Fruit fly (Drosophila melanogaster) whole organism, embryonic: ENCODE results near the gene kairos.

Experiments used
- Adf1 ChIP-seq: fragments of 200-800 bp; sonication (Bioruptor generic); IDR thresholded peaks from 2 replicates; pipeline ENCODE4 v1.3.6; 2022; ENCODE audit warnings: missing biosample characterization, missing genetic modification characterization
- Blimp-1 ChIP-seq: fragments of 200-800 bp; sonication (Bioruptor generic); optimal IDR thresholded peaks from 3 replicates; lab custom pipeline; 2018; ENCODE audit warnings: missing biosample characterization, missing genetic modification characterization, mild to moderate bottlenecking, moderate library complexity, missing genetic modification reagents
- CG10209 ChIP-seq: fragments of 200-800 bp; sonication (Bioruptor generic); optimal IDR thresholded peaks from 3 replicates; lab custom pipeline; 2017; ENCODE audit warnings: missing biosample characterization, mild to moderate bottlenecking, missing genetic modification characterization, missing genetic modification reagents
- CG1024 ChIP-seq: fragments of 200-800 bp; sonication (Bioruptor generic); IDR thresholded peaks from 2 replicates; pipeline ENCODE4 v1.3.6; 2022; ENCODE audit warnings: missing biosample characterization, missing genetic modification characterization
- CG10321 ChIP-seq: fragments of 200-800 bp; sonication (Bioruptor generic); IDR thresholded peaks from 2 replicates; pipeline ENCODE4 v1.3.6; 2022; ENCODE audit warnings: missing biosample characterization, missing genetic modification characterization
- CG11093 ChIP-seq: fragments of 200-800 bp; sonication (Bioruptor generic); IDR thresholded peaks from 3 replicates; pipeline ENCODE4 v1.3.6; 2022; ENCODE audit warnings: missing biosample characterization, missing genetic modification characterization
- CG14965 ChIP-seq: fragments of 200-800 bp; sonication (Bioruptor generic); optimal IDR thresholded peaks from 2 replicates; lab custom pipeline; 2016; ENCODE audit warnings: missing biosample characterization, missing genetic modification characterization, borderline replicate concordance
- CG15696 ChIP-seq: fragments of 200-800 bp; sonication (Bioruptor generic); optimal IDR thresholded peaks from 2 replicates; lab custom pipeline; 2019; ENCODE audit warnings: missing biosample characterization, mild to moderate bottlenecking, missing genetic modification characterization, moderate library complexity
- CG16779 ChIP-seq: fragments of 200-800 bp; sonication (Bioruptor generic); IDR thresholded peaks from 2 replicates; pipeline ENCODE4 v1.3.6; 2022; ENCODE audit warnings: missing biosample characterization, missing genetic modification characterization
- CG1792 ChIP-seq: fragments of 200-800 bp; sonication (Bioruptor generic); optimal IDR thresholded peaks from 2 replicates; lab custom pipeline; 2016; ENCODE audit warnings: missing biosample characterization, missing genetic modification characterization
- CG18262 ChIP-seq: fragments of 200-800 bp; optimal IDR thresholded peaks from 3 replicates; lab custom pipeline; 2019; ENCODE audit warnings: missing biosample characterization, mild to moderate bottlenecking, missing genetic modification characterization, moderate library complexity
- CG2129 ChIP-seq: fragments of 200-800 bp; sonication (Bioruptor generic); IDR thresholded peaks from 2 replicates; pipeline ENCODE4 v1.3.6; 2022; ENCODE audit warnings: missing biosample characterization, missing genetic modification characterization; ENCODE audit not compliant: partially characterized antibody
- CG30403 ChIP-seq: fragments of 200-800 bp; sonication (Bioruptor generic); optimal IDR thresholded peaks from 3 replicates; lab custom pipeline; 2016; ENCODE audit warnings: missing biosample characterization, missing genetic modification characterization
- CG32532 ChIP-seq: fragments of 200-800 bp; sonication (Bioruptor generic); IDR thresholded peaks from 2 replicates; pipeline ENCODE4 v1.3.6; 2022; ENCODE audit warnings: missing biosample characterization, missing genetic modification characterization
- CG4617 ChIP-seq: fragments of 200-800 bp; sonication (Bioruptor generic); optimal IDR thresholded peaks from 3 replicates; lab custom pipeline; 2016; ENCODE audit warnings: missing biosample characterization, missing genetic modification characterization, borderline replicate concordance
- CG4820 ChIP-seq: fragments of 200-800 bp; sonication (Bioruptor generic); optimal IDR thresholded peaks from 3 replicates; lab custom pipeline; 2016; ENCODE audit warnings: missing biosample characterization, missing genetic modification characterization
- CG4854 ChIP-seq: fragments of 200-800 bp; sonication (Bioruptor generic); optimal IDR thresholded peaks from 2 replicates; lab custom pipeline; 2016; ENCODE audit warnings: missing biosample characterization, missing genetic modification characterization, inconsistent platforms
- CG5953 ChIP-seq: fragments of 200-800 bp; sonication (Bioruptor generic); IDR thresholded peaks from 2 replicates; pipeline ENCODE4 v1.3.6; 2022; ENCODE audit warnings: missing biosample characterization, missing genetic modification characterization
- CG7839 ChIP-seq: fragments of 200-800 bp; sonication (Bioruptor generic); optimal IDR thresholded peaks from 3 replicates; lab custom pipeline; 2018; ENCODE audit warnings: missing biosample characterization, mild to moderate bottlenecking, missing genetic modification characterization, moderate library complexity
- CG8924 ChIP-seq: fragments of 200-800 bp; optimal IDR thresholded peaks from 3 replicates; lab custom pipeline; 2019; ENCODE audit warnings: missing biosample characterization, mild to moderate bottlenecking, missing genetic modification characterization, moderate library complexity
- CG8944 ChIP-seq: fragments of 200-800 bp; sonication (Bioruptor generic); optimal IDR thresholded peaks from 3 replicates; lab custom pipeline; 2016; ENCODE audit warnings: missing biosample characterization, missing genetic modification characterization
- CG9797 ChIP-seq: fragments of 200-800 bp; sonication (Bioruptor generic); optimal IDR thresholded peaks from 3 replicates; lab custom pipeline; 2018; ENCODE audit warnings: missing biosample characterization, mild to moderate bottlenecking, missing genetic modification characterization
- Dfd ChIP-seq, 2 experiments: fragments of >200 bp; optimal IDR thresholded peaks; 2 replicates each; lab custom pipeline; 2017; ENCODE audit warnings: missing biosample characterization in 2 of 2, missing genetic modification characterization in 2 of 2
- Ptx1 ChIP-seq: fragments of 200-800 bp; sonication (Bioruptor generic); IDR thresholded peaks from 2 replicates; pipeline ENCODE4 v1.3.6; 2022; ENCODE audit warnings: missing biosample characterization, missing genetic modification characterization
- Ravus ChIP-seq: fragments of 200-800 bp; sonication (Bioruptor generic); IDR thresholded peaks from 2 replicates; pipeline ENCODE4 v1.3.6; 2022; ENCODE audit warnings: missing biosample characterization, missing genetic modification characterization
- Sry-β ChIP-seq: fragments of 200-800 bp; sonication (Bioruptor generic); optimal IDR thresholded peaks from 2 replicates; lab custom pipeline; 2018; ENCODE audit warnings: missing biosample characterization, mild to moderate bottlenecking, missing genetic modification characterization, moderate library complexity
- Usf ChIP-seq: fragments of 200-800 bp; sonication (Bioruptor generic); optimal IDR thresholded peaks from 2 replicates; lab custom pipeline; 2017; ENCODE audit warnings: missing genotype, missing biosample characterization, missing genetic modification characterization
- al ChIP-seq: fragments of 200-800 bp; sonication (Bioruptor generic); IDR thresholded peaks from 2 replicates; pipeline ENCODE4 v1.3.6; 2022; ENCODE audit warnings: missing biosample characterization, missing genetic modification characterization
- az2 ChIP-seq: fragments of 200-800 bp; sonication (Bioruptor generic); optimal IDR thresholded peaks from 3 replicates; lab custom pipeline; 2016; ENCODE audit warnings: missing biosample characterization, missing genetic modification characterization
- bsh ChIP-seq, 2 experiments: fragments of 200-800 bp; sonication (Bioruptor generic); optimal IDR thresholded peaks; 2 replicates each; lab custom pipeline; 2017 to 2018; ENCODE audit warnings: mild to moderate bottlenecking in 2 of 2, missing biosample characterization in 2 of 2, missing genetic modification characterization in 2 of 2, moderate library complexity in 1 of 2
- esg ChIP-seq: fragments of 200-800 bp; sonication (Bioruptor generic); conservative IDR thresholded peaks from 2 replicates; pipeline ENCODE4 v1.3.6; 2022; ENCODE audit warnings: missing biosample characterization, missing genetic modification characterization
- fd96Cb ChIP-seq: fragments of 200-800 bp; sonication (Bioruptor generic); optimal IDR thresholded peaks from 2 replicates; lab custom pipeline; 2018; ENCODE audit warnings: missing biosample characterization, mild to moderate bottlenecking, missing genetic modification characterization, moderate library complexity
- grau ChIP-seq: fragments of 200-800 bp; optimal IDR thresholded peaks from 3 replicates; lab custom pipeline; 2019; ENCODE audit warnings: missing biosample characterization, mild to moderate bottlenecking, missing genetic modification characterization, moderate library complexity
- insv ChIP-seq, 2 experiments: fragments of 200-800 bp; sonication (Bioruptor generic); optimal IDR thresholded peaks; 3 replicates each; lab custom pipeline; 2016 to 2018; ENCODE audit warnings: missing biosample characterization in 2 of 2, missing genetic modification characterization in 2 of 2
- kay ChIP-seq: fragments of 200-800 bp; sonication (Bioruptor generic); optimal IDR thresholded peaks from 2 replicates; lab custom pipeline; 2016; ENCODE audit warnings: missing biosample characterization, missing genetic modification characterization
- ken ChIP-seq: fragments of 200-800 bp; sonication (Bioruptor generic); IDR thresholded peaks from 3 replicates; pipeline ENCODE4 v1.3.6; 2022; ENCODE audit warnings: missing biosample characterization, missing genetic modification characterization
- klu ChIP-seq: fragments of 200-800 bp; sonication (Bioruptor generic); IDR thresholded peaks from 2 replicates; pipeline ENCODE4 v1.3.6; 2022; ENCODE audit warnings: missing biosample characterization, missing genetic modification characterization
- oc ChIP-seq: fragments of 200-800 bp; sonication (Bioruptor generic); optimal IDR thresholded peaks from 2 replicates; lab custom pipeline; 2018; ENCODE audit warnings: missing biosample characterization, mild to moderate bottlenecking, missing genetic modification characterization, moderate library complexity
- org-1 ChIP-seq: fragments of 200-800 bp; sonication (Bioruptor generic); optimal IDR thresholded peaks from 2 replicates; lab custom pipeline; 2017; ENCODE audit warnings: missing biosample characterization, missing genetic modification characterization
- phol ChIP-seq: fragments of 200-800 bp; sonication (Bioruptor generic); optimal IDR thresholded peaks from 3 replicates; lab custom pipeline; 2018; ENCODE audit warnings: missing biosample characterization, mild to moderate bottlenecking, missing genetic modification characterization, moderate library complexity
- prd ChIP-seq, 3 experiments: fragments of >200 bp in 2 of 3; fragments of 200-800 bp in 1 of 3; sonication (Bioruptor generic) in 1 of 3; optimal IDR thresholded peaks in 2 of 3; IDR thresholded peaks in 1 of 3; 2 replicates in 2 of 3; 3 replicates in 1 of 3; pipeline versions ENCODE4 v1.3.6 to Lab custom; 2017 to 2022; ENCODE audit warnings: missing biosample characterization in 1 of 3, missing genetic modification characterization in 1 of 3
- sens ChIP-seq: fragments of 200-800 bp; sonication (Bioruptor generic); peaks from one replicate; lab custom pipeline; 2016; ENCODE audit warnings: missing biosample characterization, missing genetic modification characterization
- shn ChIP-seq: fragments of 200-800 bp; sonication (Bioruptor generic); optimal IDR thresholded peaks from 3 replicates; lab custom pipeline; 2016; ENCODE audit warnings: missing biosample characterization, missing genetic modification characterization
- tll ChIP-seq, 2 experiments: fragments of 200-800 bp in 1 of 2; fragments of >200 bp in 1 of 2; sonication (Bioruptor generic) in 1 of 2; optimal IDR thresholded peaks; 2 replicates each; lab custom pipeline; 2017 to 2019; ENCODE audit warnings: missing biosample characterization in 2 of 2, missing genetic modification characterization in 2 of 2, mild to moderate bottlenecking in 1 of 2, moderate library complexity in 1 of 2
- twi ChIP-seq: fragments of 200-800 bp; optimal IDR thresholded peaks from 2 replicates; lab custom pipeline; 2019; ENCODE audit warnings: missing biosample characterization, mild to moderate bottlenecking, missing genetic modification characterization, moderate library complexity
- unpg ChIP-seq: fragments of 200-800 bp; sonication (Bioruptor generic); optimal IDR thresholded peaks from 3 replicates; lab custom pipeline; 2018; ENCODE audit warnings: missing biosample characterization, mild to moderate bottlenecking, missing genetic modification characterization, moderate library complexity
- z ChIP-seq: fragments of 200-800 bp; sonication (Bioruptor generic); IDR thresholded peaks from 3 replicates; pipeline ENCODE4 v1.3.6; 2022; ENCODE audit warnings: missing biosample characterization, missing genetic modification characterization
- zen ChIP-seq: fragments of 200-800 bp; sonication (Bioruptor generic); optimal IDR thresholded peaks from 3 replicates; lab custom pipeline; 2018; ENCODE audit warnings: missing biosample characterization, mild to moderate bottlenecking, missing genetic modification characterization, moderate library complexity

Gene kairos

DNA sequence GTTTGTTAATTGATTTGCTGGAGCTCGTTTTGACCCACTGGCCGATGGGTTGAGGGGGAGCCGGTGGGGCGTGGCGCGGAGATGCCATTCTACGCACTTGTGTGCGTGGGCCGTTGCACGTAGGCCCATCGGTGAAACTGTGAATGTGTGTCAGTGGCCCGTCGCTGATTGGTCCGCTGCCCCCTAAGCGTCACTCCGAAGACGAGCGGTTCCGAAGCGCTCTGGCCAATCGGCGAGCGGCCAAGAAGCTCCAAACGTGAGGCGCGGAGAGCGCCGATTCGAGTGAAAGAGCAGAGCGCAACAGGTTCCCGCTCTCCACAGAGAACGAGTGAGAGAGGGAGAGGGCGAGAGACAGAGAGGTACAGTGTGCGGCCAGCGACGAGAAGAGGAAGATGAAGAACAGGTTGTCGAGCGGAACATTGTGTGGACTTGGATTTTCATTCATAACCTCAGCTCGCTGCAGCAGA is 43.5 kb downstream of the kairos start (continued):
- TF ChIP-seq bsh (GFP tag; optimal IDR thresholded peaks at IDR 0.05; lab: Kevin White, UChicago) (no peak), Ravus (no peak), CG16779 (GFP tag; lab: Robert Waterston, UW) (no peak), CG4617 (no peak), CG1024 (GFP tag; lab: Robert Waterston, UW) (no peak), CG2129 (GFP tag; lab: Robert Waterston, UW) (no peak), CG8924 (no peak), CG7839 (tag; lab: Kevin White, UChicago) (no peak), grau (tag; lab: Kevin White, UChicago) (no peak), oc (no peak), CG14965 (GFP tag; lab: Kevin White, UChicago) (no peak), CG32532 (peak; percentile 63; the same call in 1 of the 2 replicates), CG4820 (GFP tag; lab: Kevin White, UChicago) (no peak)

dm6 chrX:18310979-18311378 is 45.0 kb downstream of the kairos start:
- TF ChIP-seq CG5953: no peak
- peak; percentile 51 for TF ChIP-seq zen (tag; lab: Kevin White, UChicago)
- no peak for TF ChIP-seq prd (optimal IDR thresholded peaks at IDR 0.05; lab: Kevin White, UChicago)
- TF ChIP-seq prd (GFP tag; IDR thresholded peaks at IDR 0.05; lab: Robert Waterston, UW): peak; percentile 62; the same call in 2 of the 3 replicates
- peak; percentile 17 for TF ChIP-seq twi (tag; lab: Kevin White, UChicago)

- TF ChIP-seq CG8944 (GFP tag; lab: Kevin White, UChicago): no peak
- no peak for TF ChIP-seq grau (tag; lab: Kevin White, UChicago)
- peak; percentile 58 for TF ChIP-seq Adf1
- no peak for TF ChIP-seq CG30403 (GFP tag; lab: Kevin White, UChicago)
- no peak for TF ChIP-seq fd96Cb (tag; lab: Kevin White, UChicago)
- TF ChIP-seq CG10209 (GFP tag; lab: Kevin White, UChicago): no peak
- TF ChIP-seq CG1792: no peak
- TF ChIP-seq sens: peak; percentile 17
- TF ChIP-seq org-1 (GFP tag; lab: Kevin White, UChicago): no peak
- no peak for TF ChIP-seq CG11093 (GFP tag; lab: Robert Waterston, UW)
- TF ChIP-seq al (GFP tag; lab: Robert Waterston, UW): no peak
- TF ChIP-seq unpg (GFP tag; lab: Kevin White, UChicago): no peak
- TF ChIP-seq Sry-β (GFP tag; lab: Kevin White, UChicago): no peak
- TF ChIP-seq CG18262 (tag; lab: Kevin White, UChicago): no peak
- no peak for TF ChIP-seq esg (GFP tag; lab: Robert Waterston, UW)
- no peak for TF ChIP-seq phol
- TF ChIP-seq Blimp-1 (GFP tag; lab: Kevin White, UChicago): no peak
- TF ChIP-seq az2: no peak
- TF ChIP-seq insv (GFP tag; optimal IDR thresholded peaks at IDR 0.05; lab: Kevin White, UChicago): peak in 1 of 2 experiments; percentile 17
- TF ChIP-seq Ptx1 (GFP tag; lab: Robert Waterston, UW): no peak
- no peak for TF ChIP-seq Dfd (GFP tag; optimal IDR thresholded peaks at IDR 0.05; lab: Kevin White, UChicago)
- no peak for TF ChIP-seq CG15696
- no peak for TF ChIP-seq ken (GFP tag; lab: Robert Waterston, UW)
- no peak for TF ChIP-seq tll (GFP tag; optimal IDR thresholded peaks at IDR 0.05; lab: Kevin White, UChicago)
- TF ChIP-seq CG4854 (GFP tag; lab: Kevin White, UChicago): no peak
- peak; percentile 91 for TF ChIP-seq z (GFP tag; lab: Robert Waterston, UW)
- no peak for TF ChIP-seq klu (GFP tag; lab: Robert Waterston, UW)
- peak; percentile 70 for TF ChIP-seq CG10321
- TF ChIP-seq shn (GFP tag; lab: Kevin White, UChicago): no peak
- TF ChIP-seq kay (GFP tag; lab: Kevin White, UChicago): no peak
- no peak for TF ChIP-seq Usf
- TF ChIP-seq CG9797 (GFP tag; lab: Kevin White, UChicago): no peak
Measured at dm6 chrX:18309241-18309697, 46.7 kb downstream of the kairos start, which contains the start of gene upd1. TSS of gene upd1 (minus strand) at chrX:18309291.
